Worm (Caenorhabditis elegans): Measurements from ENCODE around the gene phy-4.

- no peak for TF ChIP-seq snpc-4 (tag; optimal IDR thresholded peaks at IDR 0.05)
- TF ChIP-seq unc-62 (GFP tag; optimal IDR thresholded peaks at IDR 0.05) = no peak
Observed at ce11 chrV:19521351-19522278, 8.2 kb upstream of the phy-4 start.
